Worm (Caenorhabditis elegans) whole organism, L4 larva: Measurements from ENCODE around the gene nstp-7.

Experiments used
- D1046.2 ChIP-seq: fragments of 200-800 bp; sonication (Bioruptor generic); IDR thresholded peaks from 2 replicates; pipeline ENCODE4 v1.3.6; 2022; ENCODE audit warnings: missing genetic modification characterization, missing compliant biosample characterization
- F26F4.8 ChIP-seq: fragments of 200-800 bp; sonication (Bioruptor generic); conservative IDR thresholded peaks from 2 replicates; pipeline ENCODE4 v1.3.6; 2022; ENCODE audit warnings: missing genetic modification characterization, missing compliant biosample characterization
- F44E2.7 ChIP-seq: fragments of 200-800 bp; sonication (Bioruptor generic); IDR thresholded peaks from 2 replicates; pipeline ENCODE4 v2.1.2; 2022; ENCODE audit warnings: missing genetic modification characterization, missing compliant biosample characterization
- R02D3.7 ChIP-seq: fragments of 150-350 bp; sonication (generic microtip); optimal IDR thresholded peaks from 3 replicates; lab custom pipeline; 2014; ENCODE audit warnings: missing biosample characterization, missing genetic modification characterization
- T20F7.1 ChIP-seq: fragments of 200-800 bp; sonication (Bioruptor generic); optimal IDR thresholded peaks from 2 replicates; lab custom pipeline; 2018; ENCODE audit warnings: mild to moderate bottlenecking, missing genetic modification characterization, missing compliant biosample characterization
- ZK546.5 ChIP-seq, 2 experiments: sonication (generic microtip); optimal IDR thresholded peaks; 2 replicates each; lab custom pipeline; 2017; ENCODE audit warnings: missing biosample characterization in 2 of 2, missing genetic modification characterization in 2 of 2
- aha-1 ChIP-seq: fragments of 150-350 bp; peaks from one replicate; lab custom pipeline; 2014; ENCODE audit warnings: missing biosample characterization, missing genetic modification characterization
- aly-2 ChIP-seq: sonication (generic microtip); optimal IDR thresholded peaks from 2 replicates; lab custom pipeline; 2018; ENCODE audit warnings: missing biosample characterization, missing genetic modification characterization
- ama-1 ChIP-seq: fragments of 150-350 bp; optimal IDR thresholded peaks from 2 replicates; lab custom pipeline; 2014; ENCODE audit warnings: inconsistent platforms, mixed read lengths
- arid-1 ChIP-seq: fragments of 200-800 bp; sonication (Bioruptor generic); conservative IDR thresholded peaks from 2 replicates; pipeline ENCODE4 v1.3.6; 2022; ENCODE audit warnings: missing genetic modification reagents, missing genetic modification characterization, missing compliant biosample characterization
- attf-4 ChIP-seq: sonication (generic microtip); optimal IDR thresholded peaks from 3 replicates; lab custom pipeline; 2017; ENCODE audit warnings: missing biosample characterization, missing genetic modification characterization
- ceh-20 ChIP-seq: fragments of 200-800 bp; sonication (Bioruptor generic); IDR thresholded peaks from 2 replicates; pipeline ENCODE4 v1.3.6; 2022; ENCODE audit warnings: missing genetic modification reagents, missing genetic modification characterization, missing compliant biosample characterization
- ceh-28 ChIP-seq: fragments of 150-350 bp; optimal IDR thresholded peaks from 2 replicates; lab custom pipeline; 2014; ENCODE audit warnings: missing biosample characterization, missing genetic modification reagents, missing genetic modification characterization
- ceh-44 ChIP-seq: fragments of 200-800 bp; sonication (Bioruptor generic); IDR thresholded peaks from 2 replicates; pipeline ENCODE4 v1.3.6; 2022; ENCODE audit warnings: missing genetic modification reagents, missing genetic modification characterization, missing compliant biosample characterization
- ces-1 ChIP-seq: fragments of 150-350 bp; sonication (generic microtip); optimal IDR thresholded peaks from 4 replicates; lab custom pipeline; 2014; ENCODE audit warnings: missing biosample characterization, missing genetic modification reagents, missing genetic modification characterization
- daf-19 ChIP-seq: fragments of 200-800 bp; sonication (Bioruptor generic); conservative IDR thresholded peaks from 2 replicates; pipeline ENCODE4 v1.3.6; 2022; ENCODE audit warnings: missing genetic modification characterization, missing compliant biosample characterization
- dmd-6 ChIP-seq: fragments of 200-800 bp; sonication (Bioruptor generic); IDR thresholded peaks from 2 replicates; pipeline ENCODE4 v1.3.6; 2022; ENCODE audit warnings: missing genetic modification reagents, missing genetic modification characterization, missing compliant biosample characterization
- dpl-1 ChIP-seq: fragments of 150-350 bp; optimal IDR thresholded peaks from 2 replicates; lab custom pipeline; 2014; ENCODE audit warnings: missing biosample characterization, missing genetic modification reagents, missing genetic modification characterization
- duxl-1 ChIP-seq: sonication (generic microtip); optimal IDR thresholded peaks from 2 replicates; lab custom pipeline; 2016; ENCODE audit warnings: mild to moderate bottlenecking, missing genetic modification characterization, moderate library complexity, missing compliant biosample characterization; ENCODE audit not compliant: poor library complexity
- dve-1 ChIP-seq: sonication (generic microtip); optimal IDR thresholded peaks from 2 replicates; lab custom pipeline; 2017; ENCODE audit warnings: antibody characterized with exemption, mild to moderate bottlenecking, missing genetic modification characterization, missing compliant biosample characterization; ENCODE audit not compliant: insufficient read depth
- egl-27 ChIP-seq: sonication (generic microtip); optimal IDR thresholded peaks from 3 replicates; lab custom pipeline; 2017; ENCODE audit warnings: missing biosample characterization, missing genetic modification reagents, missing genetic modification characterization
- egl-43 ChIP-seq: fragments of 200-800 bp; sonication (Bioruptor generic); IDR thresholded peaks from 2 replicates; pipeline ENCODE4 v1.3.6; 2022; ENCODE audit warnings: missing genetic modification reagents, missing genetic modification characterization, missing compliant biosample characterization
- fos-1 ChIP-seq: fragments of 150-350 bp; optimal IDR thresholded peaks from 2 replicates; lab custom pipeline; 2014; ENCODE audit warnings: missing biosample characterization, missing genetic modification characterization
- hlh-11 ChIP-seq: fragments of 200-800 bp; sonication (Bioruptor generic); optimal IDR thresholded peaks from 2 replicates; lab custom pipeline; 2018; ENCODE audit warnings: mild to moderate bottlenecking, missing genetic modification characterization, missing compliant biosample characterization
- hmg-1.1 ChIP-seq: fragments of 200-800 bp; sonication (Bioruptor generic); IDR thresholded peaks from 2 replicates; pipeline ENCODE4 v1.3.6; 2022; ENCODE audit warnings: missing genetic modification reagents, missing genetic modification characterization, missing compliant biosample characterization
- jun-1 ChIP-seq: fragments of 150-350 bp; optimal IDR thresholded peaks from 2 replicates; lab custom pipeline; 2014; ENCODE audit warnings: missing biosample characterization, missing genetic modification reagents, missing genetic modification characterization
- lin-13 ChIP-seq: fragments of 150-350 bp; optimal IDR thresholded peaks from 2 replicates; lab custom pipeline; 2014; ENCODE audit warnings: missing biosample characterization, missing genetic modification reagents, missing genetic modification characterization
- lin-29 ChIP-seq: fragments of 200-800 bp; sonication (Bioruptor generic); IDR thresholded peaks from 2 replicates; pipeline ENCODE4 v1.3.6; 2022; ENCODE audit warnings: missing genetic modification reagents, missing genetic modification characterization, missing compliant biosample characterization
- lir-3 ChIP-seq: sonication (generic microtip); optimal IDR thresholded peaks from 2 replicates; lab custom pipeline; 2016; ENCODE audit warnings: mild to moderate bottlenecking, missing genetic modification characterization, missing compliant biosample characterization
- madf-9 ChIP-seq: fragments of 200-800 bp; sonication (Bioruptor generic); conservative IDR thresholded peaks from 2 replicates; pipeline ENCODE4 v1.3.6; 2022; ENCODE audit warnings: missing genetic modification reagents, missing genetic modification characterization, missing compliant biosample characterization
- mdt-29 ChIP-seq: fragments of 200-800 bp; sonication (Bioruptor generic); IDR thresholded peaks from 2 replicates; pipeline ENCODE4 v1.3.6; 2022; ENCODE audit warnings: missing genetic modification reagents, missing genetic modification characterization, missing compliant biosample characterization
- mes-2 ChIP-seq: sonication (generic microtip); optimal IDR thresholded peaks from 2 replicates; lab custom pipeline; 2016; ENCODE audit warnings: missing genotype, mild to moderate bottlenecking, missing genetic modification characterization, missing compliant biosample characterization; ENCODE audit not compliant: poor library complexity, severe bottlenecking
- mxl-2 ChIP-seq: fragments of 200-800 bp; sonication (Bioruptor generic); conservative IDR thresholded peaks from 2 replicates; pipeline ENCODE4 v1.3.6; 2022; ENCODE audit warnings: missing genetic modification reagents, missing genetic modification characterization, missing compliant biosample characterization
- mxl-3 ChIP-seq: fragments of 200-800 bp; sonication (Bioruptor generic); optimal IDR thresholded peaks from 2 replicates; lab custom pipeline; 2018; ENCODE audit warnings: mild to moderate bottlenecking, missing genetic modification characterization, missing compliant biosample characterization
- nhr-10 ChIP-seq: fragments of 150-350 bp; optimal IDR thresholded peaks from 2 replicates; lab custom pipeline; 2014; ENCODE audit warnings: missing biosample characterization, missing genetic modification characterization
- nhr-41 ChIP-seq: fragments of 200-800 bp; sonication (Bioruptor generic); IDR thresholded peaks from 2 replicates; pipeline ENCODE4 v1.3.6; 2022; ENCODE audit warnings: missing genetic modification reagents, missing genetic modification characterization, missing compliant biosample characterization
- nhr-77 ChIP-seq: fragments of 150-350 bp; optimal IDR thresholded peaks from 2 replicates; lab custom pipeline; 2014; ENCODE audit warnings: missing biosample characterization, missing genetic modification characterization
- pqm-1 ChIP-seq: sonication (generic microtip); optimal IDR thresholded peaks from 2 replicates; lab custom pipeline; 2017; ENCODE audit warnings: missing biosample characterization, missing genetic modification characterization
- snpc-1.2 ChIP-seq: fragments of 200-800 bp; sonication (Bioruptor generic); IDR thresholded peaks from 2 replicates; pipeline ENCODE4 v1.3.6; 2022; ENCODE audit warnings: missing genetic modification reagents, missing genetic modification characterization, missing compliant biosample characterization
- snpc-4 ChIP-seq: fragments of 150-350 bp; optimal IDR thresholded peaks from 2 replicates; lab custom pipeline; 2014; ENCODE audit warnings: missing biosample characterization, missing genetic modification characterization
- spr-3 ChIP-seq: fragments of 200-800 bp; sonication (Bioruptor generic); optimal IDR thresholded peaks from 2 replicates; lab custom pipeline; 2018; ENCODE audit warnings: mild to moderate bottlenecking, missing genetic modification characterization, missing compliant biosample characterization
- tag-97 ChIP-seq: fragments of 200-800 bp; sonication (Bioruptor generic); IDR thresholded peaks from 2 replicates; pipeline ENCODE4 v1.3.6; 2022; ENCODE audit warnings: missing genetic modification characterization, missing compliant biosample characterization
- tra-1 ChIP-seq: fragments of 200-800 bp; sonication (Bioruptor generic); IDR thresholded peaks from 2 replicates; pipeline ENCODE4 v1.3.6; 2022; ENCODE audit warnings: missing genetic modification reagents, missing genetic modification characterization, missing compliant biosample characterization
- zfp-3 ChIP-seq: fragments of 200-800 bp; sonication (Bioruptor generic); conservative IDR thresholded peaks from 2 replicates; pipeline ENCODE4 v1.3.6; 2022; ENCODE audit warnings: missing genetic modification reagents, missing genetic modification characterization, missing compliant biosample characterization
- zip-11 ChIP-seq: fragments of 200-800 bp; sonication (Bioruptor generic); IDR thresholded peaks from 2 replicates; pipeline ENCODE4 v1.3.6; 2022; ENCODE audit warnings: missing genetic modification characterization, missing compliant biosample characterization
- ztf-11 ChIP-seq: fragments of 150-350 bp; optimal IDR thresholded peaks from 2 replicates; lab custom pipeline; 2014; ENCODE audit warnings: missing biosample characterization, missing genetic modification characterization

The nstp-7 gene

DNA sequence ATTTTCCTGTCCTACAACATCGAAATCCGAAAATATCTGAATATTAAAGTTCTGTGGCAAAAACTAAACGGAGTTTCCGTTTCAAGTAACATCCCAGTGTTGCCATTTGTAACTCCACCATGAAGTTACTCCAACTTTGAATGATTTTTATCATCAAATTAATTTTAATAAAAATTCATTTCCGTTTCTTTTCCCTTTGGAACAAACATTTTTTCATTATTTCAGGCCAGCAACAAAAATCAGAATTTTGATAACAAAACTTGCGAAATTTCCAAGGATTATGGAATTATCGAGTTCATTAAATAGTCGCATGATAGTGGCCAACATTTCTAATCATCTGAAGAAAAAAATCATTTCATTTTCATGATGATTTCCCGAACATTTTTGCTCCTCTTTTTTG lies 18.9 kb upstream of the nstp-7 start, which contains the start of gene C14C6.2:
C14C6.2 (plus strand) TSS at position 301 of the 400 bp plus-strand sequence.
- TF ChIP-seq tra-1 (no peak), mdt-29 (no peak), ama-1 (no peak), egl-43 (GFP tag; lab: Robert Waterston, UW) (no peak), lin-13 (no peak), aha-1 (tag; lab: Kevin White, UChicago) (no peak), nhr-41 (GFP tag; lab: Robert Waterston, UW) (no peak), ceh-20 (GFP tag; lab: Robert Waterston, UW) (no peak), madf-9 (GFP tag; lab: Robert Waterston, UW) (no peak), T20F7.1 (GFP tag; lab: Kevin White, UChicago) (no peak)

DNA sequence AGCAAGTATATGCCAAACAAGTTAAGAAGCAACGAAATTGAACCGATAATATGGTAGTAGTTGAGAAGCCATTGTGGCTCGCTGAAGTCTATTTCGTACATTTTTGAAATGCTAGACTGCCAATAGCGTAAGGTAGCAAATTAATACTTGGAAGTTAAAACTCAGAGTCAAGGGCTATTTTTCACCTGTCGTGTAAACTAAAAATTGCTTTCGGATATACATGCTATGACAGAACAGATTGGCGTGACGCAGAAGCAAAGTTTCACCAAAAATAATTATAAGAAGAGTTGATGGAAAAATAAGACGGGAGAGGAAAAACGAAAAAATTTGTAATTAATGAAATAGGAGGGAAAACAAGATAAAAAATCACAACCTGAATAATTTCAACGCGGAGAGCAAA lies 15.7 kb upstream of the nstp-7 start, which contains the start of gene sri-73:
sri-73 (minus strand) TSS at position 101 of the 400 bp plus-strand sequence.
- no peak for TF ChIP-seq D1046.2 (GFP tag; lab: Robert Waterston, UW)
- no peak for TF ChIP-seq hmg-1.1
- no peak for TF ChIP-seq jun-1 (tag; lab: Kevin White, UChicago)
- no peak for TF ChIP-seq F26F4.8
- no peak for TF ChIP-seq dpl-1 (GFP tag; lab: Kevin White, UChicago)
- TF ChIP-seq zfp-3, result no peak
- no peak for TF ChIP-seq nhr-10 (tag; lab: Kevin White, UChicago)
- TF ChIP-seq ztf-11 (tag; lab: Kevin White, UChicago), result no peak
- TF ChIP-seq lin-29 (GFP tag; lab: Robert Waterston, UW), result no peak
- no peak for TF ChIP-seq aly-2
- no peak for TF ChIP-seq egl-27 (tag; lab: Kevin White, UChicago)
- TF ChIP-seq arid-1 (GFP tag; lab: Robert Waterston, UW), result no peak

DNA sequence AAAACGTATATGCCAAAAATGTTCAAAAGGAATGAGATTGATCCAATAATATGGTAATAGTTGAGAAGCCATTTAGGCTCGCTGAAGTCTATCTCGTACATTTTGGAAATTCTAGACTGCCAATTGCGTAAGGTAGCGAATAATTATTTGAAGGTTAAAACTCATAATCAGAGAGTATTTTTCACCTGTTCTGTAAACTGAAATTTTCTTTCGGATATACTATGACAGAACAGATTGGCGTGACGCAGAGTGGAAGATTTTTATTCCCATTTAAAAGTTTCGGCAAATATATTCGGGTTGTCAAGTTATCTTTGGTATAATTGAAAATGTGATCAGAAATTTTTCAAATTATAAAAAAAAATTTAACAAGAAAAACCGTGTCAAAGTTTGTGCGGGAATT lies 13.6 kb upstream of the nstp-7 start, which contains the start of gene sri-72:
sri-72 (minus strand) TSS at position 101 of the 400 bp plus-strand sequence.
- TF ChIP-seq ces-1 (GFP tag; lab: Kevin White, UChicago), result no peak
- TF ChIP-seq daf-19 (GFP tag; lab: Robert Waterston, UW), result no peak
- TF ChIP-seq duxl-1 (tag; lab: Kevin White, UChicago), result no peak

DNA sequence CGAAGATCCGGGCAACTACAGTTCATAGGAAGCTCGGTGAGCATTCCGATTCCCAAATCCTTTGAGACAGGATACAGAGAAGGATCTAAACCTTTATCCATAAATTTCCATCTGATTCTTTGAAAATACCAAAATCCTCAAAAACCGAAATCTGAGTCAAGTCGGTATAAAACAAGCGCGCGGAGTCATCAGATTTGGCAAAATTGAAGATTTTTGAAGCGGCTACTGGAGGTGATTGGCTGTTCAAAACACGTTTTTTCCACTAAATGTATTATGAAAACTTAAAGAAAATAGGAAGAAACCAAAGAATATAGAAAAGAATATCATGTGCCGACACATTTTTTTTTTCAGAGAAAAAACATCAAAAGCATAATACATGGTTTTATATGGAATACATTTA lies 7.1 kb upstream of the nstp-7 start, which contains the start of gene C14C6.13:
C14C6.13 (minus strand) TSS at position 101 of the 400 bp plus-strand sequence.
- TF ChIP-seq zip-11 (GFP tag; lab: Robert Waterston, UW) (no peak), hlh-11 (tag; lab: Kevin White, UChicago) (no peak), fos-1 (no peak), mes-2 (tag; lab: Kevin White, UChicago) (no peak), spr-3 (no peak), tag-97 (GFP tag; lab: Robert Waterston, UW) (no peak), ama-1 (no peak), ceh-28 (tag; lab: Kevin White, UChicago) (no peak)

DNA sequence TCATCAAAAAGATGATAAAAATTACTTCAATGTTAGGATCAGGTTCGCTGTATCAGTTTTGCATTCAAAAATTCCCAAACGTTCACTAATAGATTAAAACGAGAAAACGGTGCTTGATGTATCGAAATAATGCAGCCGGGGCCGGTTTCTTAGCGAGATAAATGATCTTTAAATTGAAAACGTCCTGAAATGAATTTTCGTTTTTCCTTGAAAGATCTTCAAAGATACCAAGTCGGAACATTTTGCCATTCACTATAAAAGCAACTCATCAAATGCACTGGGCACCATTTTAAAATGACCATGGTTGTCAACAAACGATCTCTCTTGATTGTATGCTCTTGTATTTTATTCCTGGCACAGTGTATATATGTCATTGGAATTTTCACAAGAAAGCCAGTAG lies 5.6 kb upstream of the nstp-7 start, which contains the start of gene K06H6.5:
K06H6.5 (plus strand) TSS at position 301 of the 400 bp plus-strand sequence.
- no peak for TF ChIP-seq attf-4
- no peak for TF ChIP-seq F44E2.7 (GFP tag; lab: Robert Waterston, UW)
- no peak for TF ChIP-seq hlh-11 (tag; lab: Kevin White, UChicago)
- TF ChIP-seq nhr-10 (tag; lab: Kevin White, UChicago), result no peak
- no peak for TF ChIP-seq dve-1 (tag; lab: Kevin White, UChicago)
- no peak for TF ChIP-seq lir-3 (tag; lab: Kevin White, UChicago)
- TF ChIP-seq snpc-4 (tag; lab: Kevin White, UChicago), result no peak
- TF ChIP-seq tag-97 (GFP tag; lab: Robert Waterston, UW), result no peak
- TF ChIP-seq ZK546.5 (tag; optimal IDR thresholded peaks at IDR 0.05; lab: Kevin White, UChicago), result no peak
- TF ChIP-seq snpc-1.2, result no peak
- no peak for TF ChIP-seq mxl-3 (GFP tag; lab: Kevin White, UChicago)
- TF ChIP-seq mxl-2 (GFP tag; lab: Robert Waterston, UW), result no peak
- no peak for TF ChIP-seq ceh-44 (GFP tag; lab: Robert Waterston, UW)
- TF ChIP-seq dmd-6 (GFP tag; lab: Robert Waterston, UW), result no peak
- TF ChIP-seq T20F7.1 (GFP tag; lab: Kevin White, UChicago), result no peak
- no peak for TF ChIP-seq nhr-77 (tag; lab: Kevin White, UChicago)
- TF ChIP-seq mes-2 (tag; lab: Kevin White, UChicago), result no peak
- TF ChIP-seq pqm-1 (tag; lab: Kevin White, UChicago), result no peak
- TF ChIP-seq R02D3.7 (tag; lab: Kevin White, UChicago), result no peak
